Fruit fly (Drosophila melanogaster) whole organism, embryonic: ENCODE data around the gene Rab3-GEF.
A peak's percentile ranks its signal among the peaks of the same experiment; 100 is the strongest.

Experiments used
- Atf-2 ChIP-seq: fragments of 200-800 bp; sonication (Bioruptor generic); optimal IDR thresholded peaks from 2 replicates; lab custom pipeline; 2016; ENCODE audit warnings: missing biosample characterization, missing genetic modification characterization
- BEAF-32 ChIP-seq: fragments of 200-800 bp; sonication (Bioruptor generic); optimal IDR thresholded peaks from 3 replicates; lab custom pipeline; 2017; ENCODE audit warnings: missing biosample characterization, missing genetic modification characterization, mild to moderate bottlenecking, moderate library complexity, missing genetic modification reagents
- CG11560 ChIP-seq: fragments of 200-800 bp; sonication (Bioruptor generic); IDR thresholded peaks from 3 replicates; pipeline ENCODE4 v1.3.6; 2022; ENCODE audit warnings: missing biosample characterization, missing genetic modification characterization
- CG13894 ChIP-seq: fragments of 200-800 bp; sonication (Bioruptor generic); optimal IDR thresholded peaks from 3 replicates; lab custom pipeline; 2018; ENCODE audit warnings: missing biosample characterization, mild to moderate bottlenecking, missing genetic modification characterization, moderate library complexity
- CG15011 ChIP-seq: fragments of 200-800 bp; sonication (Bioruptor generic); optimal IDR thresholded peaks from 3 replicates; lab custom pipeline; 2018; ENCODE audit warnings: missing biosample characterization, mild to moderate bottlenecking, missing genetic modification characterization
- CG15696 ChIP-seq: fragments of 200-800 bp; sonication (Bioruptor generic); optimal IDR thresholded peaks from 2 replicates; lab custom pipeline; 2019; ENCODE audit warnings: missing biosample characterization, mild to moderate bottlenecking, missing genetic modification characterization, moderate library complexity
- CG16863 ChIP-seq: fragments of 200-800 bp; sonication (Bioruptor generic); optimal IDR thresholded peaks from 3 replicates; lab custom pipeline; 2016; ENCODE audit warnings: missing biosample characterization, missing genetic modification characterization
- CG17612 ChIP-seq: fragments of 200-800 bp; sonication (Bioruptor generic); IDR thresholded peaks from 2 replicates; pipeline ENCODE4 v1.3.6; 2022; ENCODE audit warnings: missing biosample characterization, missing genetic modification characterization
- CG18599 ChIP-seq: fragments of 200-800 bp; sonication (Bioruptor generic); optimal IDR thresholded peaks from 3 replicates; lab custom pipeline; 2017; ENCODE audit warnings: missing biosample characterization, missing genetic modification characterization, mild to moderate bottlenecking, moderate library complexity, missing genetic modification reagents
- CG18764 ChIP-seq: fragments of 200-800 bp; sonication (Bioruptor generic); optimal IDR thresholded peaks from 3 replicates; lab custom pipeline; 2016; ENCODE audit warnings: missing biosample characterization, missing genetic modification characterization
- CG2116 ChIP-seq: fragments of 200-800 bp; sonication (Bioruptor generic); optimal IDR thresholded peaks from 3 replicates; lab custom pipeline; 2018; ENCODE audit warnings: missing biosample characterization, mild to moderate bottlenecking, missing genetic modification characterization
- CG2120 ChIP-seq: fragments of 200-800 bp; sonication (Bioruptor generic); optimal IDR thresholded peaks from 3 replicates; lab custom pipeline; 2016; ENCODE audit warnings: missing biosample characterization, missing genetic modification characterization
- CG2202 ChIP-seq: fragments of 200-800 bp; sonication (Bioruptor generic); optimal IDR thresholded peaks from 2 replicates; lab custom pipeline; 2018; ENCODE audit warnings: missing biosample characterization, mild to moderate bottlenecking, missing genetic modification characterization
- CG30020 ChIP-seq: fragments of 200-800 bp; optimal IDR thresholded peaks from 2 replicates; lab custom pipeline; 2019; ENCODE audit warnings: missing biosample characterization, mild to moderate bottlenecking, missing genetic modification characterization, moderate library complexity
- CG33213 ChIP-seq: fragments of 200-800 bp; sonication (Bioruptor generic); optimal IDR thresholded peaks from 3 replicates; lab custom pipeline; 2016; ENCODE audit warnings: missing biosample characterization, missing genetic modification characterization
- CG4404 ChIP-seq: fragments of 200-800 bp; sonication (Bioruptor generic); IDR thresholded peaks from 2 replicates; pipeline ENCODE4 v1.3.6; 2022; ENCODE audit warnings: missing biosample characterization, missing genetic modification characterization
- CG4730 ChIP-seq: fragments of 200-800 bp; sonication (Bioruptor generic); IDR thresholded peaks from 2 replicates; pipeline ENCODE4 v1.3.6; 2022; ENCODE audit warnings: missing biosample characterization, missing genetic modification characterization
- CG5180 ChIP-seq: fragments of 200-800 bp; sonication (Bioruptor generic); optimal IDR thresholded peaks from 3 replicates; lab custom pipeline; 2017; ENCODE audit warnings: missing biosample characterization, missing genetic modification characterization, mild to moderate bottlenecking, moderate library complexity, missing genetic modification reagents
- CG5953 ChIP-seq: fragments of 200-800 bp; sonication (Bioruptor generic); IDR thresholded peaks from 2 replicates; pipeline ENCODE4 v1.3.6; 2022; ENCODE audit warnings: missing biosample characterization, missing genetic modification characterization
- CG6689 ChIP-seq: fragments of 200-800 bp; sonication (Bioruptor generic); IDR thresholded peaks from 2 replicates; pipeline ENCODE4 v1.3.6; 2022; ENCODE audit warnings: missing biosample characterization, missing genetic modification characterization
- CG7271 ChIP-seq: fragments of 200-800 bp; sonication (Bioruptor generic); optimal IDR thresholded peaks from 2 replicates; lab custom pipeline; 2018; ENCODE audit warnings: missing biosample characterization, mild to moderate bottlenecking, missing genetic modification characterization, moderate library complexity
- CG7556 ChIP-seq: fragments of 200-800 bp; sonication (Bioruptor generic); optimal IDR thresholded peaks from 2 replicates; lab custom pipeline; 2017; ENCODE audit warnings: missing biosample characterization, mild to moderate bottlenecking, missing genetic modification characterization
- CG7987 ChIP-seq: fragments of 200-800 bp; sonication (Bioruptor generic); optimal IDR thresholded peaks from 2 replicates; lab custom pipeline; 2018; ENCODE audit warnings: missing biosample characterization, mild to moderate bottlenecking, missing genetic modification characterization, moderate library complexity
- CG9437 ChIP-seq: fragments of 200-800 bp; sonication (Bioruptor generic); optimal IDR thresholded peaks from 2 replicates; lab custom pipeline; 2018; ENCODE audit warnings: missing biosample characterization, mild to moderate bottlenecking, missing genetic modification characterization
- Elba2 ChIP-seq: fragments of 200-800 bp; sonication (Bioruptor generic); optimal IDR thresholded peaks from 3 replicates; lab custom pipeline; 2016; ENCODE audit warnings: missing biosample characterization, missing genetic modification characterization
- Fer3 ChIP-seq: fragments of 200-800 bp; sonication (Bioruptor generic); optimal IDR thresholded peaks from 2 replicates; lab custom pipeline; 2018; ENCODE audit warnings: missing biosample characterization, mild to moderate bottlenecking, missing genetic modification characterization, moderate library complexity
- GATAe ChIP-seq: fragments of 200-800 bp; sonication (Bioruptor generic); conservative IDR thresholded peaks from 2 replicates; pipeline ENCODE4 v1.3.6; 2022; ENCODE audit warnings: missing biosample characterization, missing genetic modification characterization
- HLH4C ChIP-seq: fragments of 200-800 bp; sonication (Bioruptor generic); IDR thresholded peaks from 3 replicates; pipeline ENCODE4 v1.3.6; 2022; ENCODE audit warnings: missing biosample characterization, missing genetic modification characterization; ENCODE audit not compliant: partially characterized antibody
- HLHmδ ChIP-seq: fragments of 200-800 bp; sonication (Bioruptor generic); optimal IDR thresholded peaks from 2 replicates; lab custom pipeline; 2018; ENCODE audit warnings: missing biosample characterization, mild to moderate bottlenecking, missing genetic modification characterization, moderate library complexity
- HmgZ ChIP-seq: fragments of 200-800 bp; sonication (Bioruptor generic); optimal IDR thresholded peaks from 2 replicates; lab custom pipeline; 2018; ENCODE audit warnings: missing biosample characterization, mild to moderate bottlenecking, missing genetic modification characterization
- Hmr ChIP-seq: fragments of 200-800 bp; sonication (Bioruptor generic); optimal IDR thresholded peaks from 3 replicates; lab custom pipeline; 2017; ENCODE audit warnings: mild to moderate bottlenecking, missing biosample characterization, missing genetic modification reagents, missing genetic modification characterization
- Hsf ChIP-seq: fragments of 200-800 bp; sonication (Bioruptor generic); optimal IDR thresholded peaks from 3 replicates; lab custom pipeline; 2016; ENCODE audit warnings: missing biosample characterization, missing genetic modification characterization
- Lpt ChIP-seq: fragments of >200 bp; optimal IDR thresholded peaks from 2 replicates; lab custom pipeline; 2018; ENCODE audit warnings: missing biosample characterization, missing genetic modification characterization
- Mad ChIP-seq: fragments of 200-800 bp; sonication (Bioruptor generic); optimal IDR thresholded peaks from 2 replicates; lab custom pipeline; 2016; ENCODE audit warnings: missing biosample characterization, missing genetic modification characterization
- Max ChIP-seq: fragments of 200-800 bp; sonication (Bioruptor generic); optimal IDR thresholded peaks from 2 replicates; lab custom pipeline; 2016; ENCODE audit warnings: missing biosample characterization, mild to moderate bottlenecking, missing genetic modification characterization
- Meics ChIP-seq: fragments of 200-800 bp; sonication (Bioruptor generic); optimal IDR thresholded peaks from 2 replicates; lab custom pipeline; 2017; ENCODE audit warnings: missing biosample characterization, mild to moderate bottlenecking, missing genetic modification characterization
- NC2β ChIP-seq: fragments of 200-800 bp; sonication (Bioruptor generic); optimal IDR thresholded peaks from 2 replicates; lab custom pipeline; 2016; ENCODE audit warnings: missing biosample characterization, missing genetic modification characterization
- Pdp1 ChIP-seq, 2 experiments: fragments of 200-800 bp; sonication (Bioruptor generic); optimal IDR thresholded peaks; 3 replicates each; lab custom pipeline; 2016; ENCODE audit warnings: missing biosample characterization in 2 of 2, missing genetic modification characterization in 2 of 2, mild to moderate bottlenecking in 1 of 2, moderate library complexity in 1 of 2
- Sox102F ChIP-seq: fragments of 200-800 bp; sonication (Bioruptor generic); optimal IDR thresholded peaks from 2 replicates; lab custom pipeline; 2018; ENCODE audit warnings: missing biosample characterization, mild to moderate bottlenecking, missing genetic modification characterization, moderate library complexity
- disco-r ChIP-seq: fragments of 200-800 bp; sonication (Bioruptor generic); optimal IDR thresholded peaks from 2 replicates; lab custom pipeline; 2016; ENCODE audit warnings: missing biosample characterization, missing genetic modification characterization
- esg ChIP-seq: fragments of 200-800 bp; sonication (Bioruptor generic); conservative IDR thresholded peaks from 2 replicates; pipeline ENCODE4 v1.3.6; 2022; ENCODE audit warnings: missing biosample characterization, missing genetic modification characterization
- gcm ChIP-seq: fragments of 200-800 bp; sonication (Bioruptor generic); optimal IDR thresholded peaks from 2 replicates; lab custom pipeline; 2019; ENCODE audit warnings: missing biosample characterization, mild to moderate bottlenecking, missing genetic modification characterization, moderate library complexity
- gem ChIP-seq: fragments of 200-800 bp; sonication (Bioruptor generic); optimal IDR thresholded peaks from 2 replicates; lab custom pipeline; 2019; ENCODE audit warnings: missing biosample characterization, mild to moderate bottlenecking, missing genetic modification characterization, moderate library complexity
- ken ChIP-seq: fragments of 200-800 bp; sonication (Bioruptor generic); IDR thresholded peaks from 3 replicates; pipeline ENCODE4 v1.3.6; 2022; ENCODE audit warnings: missing biosample characterization, missing genetic modification characterization
- lab ChIP-seq: fragments of 200-800 bp; sonication (Bioruptor generic); optimal IDR thresholded peaks from 3 replicates; lab custom pipeline; 2017; ENCODE audit warnings: missing biosample characterization, missing genetic modification characterization, mild to moderate bottlenecking, moderate library complexity, missing genetic modification reagents
- lbe ChIP-seq: fragments of 200-800 bp; sonication (Bioruptor generic); optimal IDR thresholded peaks from 2 replicates; lab custom pipeline; 2016; ENCODE audit warnings: missing biosample characterization, mild to moderate bottlenecking, missing genetic modification characterization
- nerfin-1 ChIP-seq: fragments of 200-800 bp; sonication (Bioruptor generic); optimal IDR thresholded peaks from 3 replicates; lab custom pipeline; 2019; ENCODE audit warnings: missing biosample characterization, mild to moderate bottlenecking, missing genetic modification characterization, moderate library complexity
- sens ChIP-seq: fragments of 200-800 bp; sonication (Bioruptor generic); peaks from one replicate; lab custom pipeline; 2016; ENCODE audit warnings: missing biosample characterization, missing genetic modification characterization
- tap ChIP-seq: fragments of 200-800 bp; optimal IDR thresholded peaks from 3 replicates; lab custom pipeline; 2019; ENCODE audit warnings: missing biosample characterization, mild to moderate bottlenecking, missing genetic modification characterization, moderate library complexity
- twi ChIP-seq: fragments of 200-800 bp; optimal IDR thresholded peaks from 2 replicates; lab custom pipeline; 2019; ENCODE audit warnings: missing biosample characterization, mild to moderate bottlenecking, missing genetic modification characterization, moderate library complexity
- wor ChIP-seq: fragments of 200-800 bp; sonication (Bioruptor generic); IDR thresholded peaks from 2 replicates; pipeline ENCODE4 v1.3.6; 2022; ENCODE audit warnings: missing biosample characterization, missing genetic modification characterization
- zen ChIP-seq: fragments of 200-800 bp; sonication (Bioruptor generic); optimal IDR thresholded peaks from 3 replicates; lab custom pipeline; 2018; ENCODE audit warnings: missing biosample characterization, mild to moderate bottlenecking, missing genetic modification characterization, moderate library complexity

Rab3-GEF gene

dm6 chrX:15090371-15090770 is 889 bp downstream of the Rab3-GEF start:
- TF ChIP-seq twi (tag; lab: Kevin White, UChicago), result no peak
- TF ChIP-seq CG33213 (GFP tag; lab: Kevin White, UChicago), result no peak
- TF ChIP-seq sens, result peak; percentile 68
- TF ChIP-seq Pdp1 (GFP tag; optimal IDR thresholded peaks at IDR 0.05; lab: Kevin White, UChicago), result no peak
- no peak for TF ChIP-seq HLHmδ (GFP tag; lab: Kevin White, UChicago)
- peak; percentile 4 for TF ChIP-seq Meics (GFP tag; lab: Kevin White, UChicago)
- peak; percentile 3 for TF ChIP-seq HmgZ (tag; lab: Kevin White, UChicago)
- TF ChIP-seq CG9437 (GFP tag; lab: Kevin White, UChicago), result no peak
- 0 out of 2 replicates have a peak, but pooled peaks have one; percentile 11 for TF ChIP-seq esg (GFP tag; lab: Robert Waterston, UW)
- TF ChIP-seq ken (GFP tag; lab: Robert Waterston, UW), result no peak
- TF ChIP-seq CG2202 (tag; lab: Kevin White, UChicago), result no peak
- TF ChIP-seq CG16863, result no peak
- no peak for TF ChIP-seq CG7987 (GFP tag; lab: Kevin White, UChicago)
- TF ChIP-seq NC2β (GFP tag; lab: Kevin White, UChicago), result no peak
- no peak for TF ChIP-seq CG6689 (GFP tag; lab: Robert Waterston, UW)
- no peak for TF ChIP-seq tap
- TF ChIP-seq Fer3 (tag; lab: Kevin White, UChicago), result no peak
- peak; percentile 18 for TF ChIP-seq CG2120 (GFP tag; lab: Kevin White, UChicago)
- TF ChIP-seq CG18599 (GFP tag; lab: Kevin White, UChicago), result peak; percentile 2
- no peak for TF ChIP-seq disco-r
- peak; percentile 19 for TF ChIP-seq lab
- peak; percentile 7 for TF ChIP-seq CG13894
- 0 out of 2 replicates have a peak, but pooled peaks have one; percentile 7 for TF ChIP-seq CG5953
- TF ChIP-seq Sox102F, result no peak
- peak; percentile 23 for TF ChIP-seq gem (tag; lab: Kevin White, UChicago)
- no peak for TF ChIP-seq CG15011 (GFP tag; lab: Kevin White, UChicago)
- peak; percentile 30 for TF ChIP-seq Hmr (GFP tag; lab: Kevin White, UChicago)
- TF ChIP-seq CG11560 (tag; lab: Robert Waterston, UW), result no peak
- peak; percentile 19 for TF ChIP-seq CG7556 (GFP tag; lab: Kevin White, UChicago)
- TF ChIP-seq GATAe, result no peak
- peak; percentile 12 for TF ChIP-seq Hsf (GFP tag; lab: Kevin White, UChicago)
- no peak for TF ChIP-seq CG4404

dm6 chrX:15091159-15091558 is 1.7 kb downstream of the Rab3-GEF start:
- TF ChIP-seq lab (no peak), BEAF-32 (no peak), Lpt (GFP tag; lab: Kevin White, UChicago) (no peak), Max (GFP tag; lab: Kevin White, UChicago) (no peak), CG18764 (GFP tag; lab: Kevin White, UChicago) (peak; percentile 96), nerfin-1 (tag; lab: Kevin White, UChicago) (peak; percentile 1), HLH4C (GFP tag; lab: Robert Waterston, UW) (0 out of 3 replicates have a peak, but pooled peaks have one; percentile 8), CG2116 (GFP tag; lab: Kevin White, UChicago) (no peak), Mad (no peak), CG15696 (tag; lab: Kevin White, UChicago) (peak; percentile 1), CG4730 (GFP tag; lab: Robert Waterston, UW) (no peak), zen (tag; lab: Kevin White, UChicago) (peak; percentile 55), gcm (GFP tag; lab: Kevin White, UChicago) (no peak), CG30020 (tag; lab: Kevin White, UChicago) (peak; percentile 22), wor (GFP tag; lab: Robert Waterston, UW) (no peak), lbe (no peak), Elba2 (no peak), CG17612 (GFP tag; lab: Robert Waterston, UW) (no peak), CG5180 (no peak), CG7271 (tag; lab: Kevin White, UChicago) (peak; percentile 6), Atf-2 (GFP tag; lab: Kevin White, UChicago) (no peak)
